Worm (Caenorhabditis elegans) whole organism, young adult: ENCODE measurements around the gene sym-4.
A peak's percentile ranks its signal among the peaks of the same experiment; 100 is the strongest.

Experiments
- B0035.1 ChIP-seq: sonication (generic microtip); optimal IDR thresholded peaks from 2 replicates; lab custom pipeline; 2016; ENCODE audit warnings: missing genetic modification characterization, mild to moderate bottlenecking, missing compliant biosample characterization, missing genotype, missing genetic modification reagents
- B0261.1 ChIP-seq: sonication (generic microtip); optimal IDR thresholded peaks from 2 replicates; lab custom pipeline; 2016; ENCODE audit warnings: mild to moderate bottlenecking, missing genetic modification characterization, moderate library complexity, missing compliant biosample characterization
- C06A6.2 ChIP-seq: fragments of 200-800 bp; sonication (Bioruptor generic); conservative IDR thresholded peaks from 2 replicates; pipeline ENCODE4 v1.3.6; 2022; ENCODE audit warnings: missing genetic modification characterization, missing compliant biosample characterization
- F23B12.7 ChIP-seq: sonication (generic microtip); optimal IDR thresholded peaks from 2 replicates; lab custom pipeline; 2017; ENCODE audit warnings: missing genetic modification characterization, mild to moderate bottlenecking, missing compliant biosample characterization, antibody characterized with exemption, moderate library complexity; ENCODE audit not compliant: insufficient read depth
- F52B5.7 ChIP-seq: sonication (generic microtip); optimal IDR thresholded peaks from 2 replicates; lab custom pipeline; 2016; ENCODE audit warnings: mild to moderate bottlenecking, missing genetic modification characterization, missing compliant biosample characterization
- K11D2.4 ChIP-seq: fragments of 200-800 bp; sonication (Bioruptor generic); IDR thresholded peaks from 2 replicates; pipeline ENCODE4 v1.3.6; 2022; ENCODE audit warnings: missing genetic modification reagents, missing genetic modification characterization, missing compliant biosample characterization
- Y53F4B.3 ChIP-seq: fragments of 200-800 bp; sonication (Bioruptor generic); IDR thresholded peaks from 2 replicates; pipeline ENCODE4 v1.3.6; 2022; ENCODE audit warnings: missing genetic modification reagents, missing genetic modification characterization, missing compliant biosample characterization
- Y56A3A.18 ChIP-seq: fragments of 200-800 bp; sonication (Bioruptor generic); IDR thresholded peaks from 2 replicates; pipeline ENCODE4 v1.3.6; 2022; ENCODE audit warnings: missing genetic modification reagents, missing genetic modification characterization, missing compliant biosample characterization
- Y67H2A.10 ChIP-seq: fragments of 200-800 bp; sonication (Bioruptor generic); conservative IDR thresholded peaks from 2 replicates; pipeline ENCODE4 v1.3.6; 2022; ENCODE audit warnings: missing genetic modification reagents, missing genetic modification characterization, missing compliant biosample characterization
- Y79H2A.3 ChIP-seq: fragments of 200-800 bp; sonication (Bioruptor generic); conservative IDR thresholded peaks from 2 replicates; pipeline ENCODE4 v1.3.6; 2022; ENCODE audit warnings: missing genetic modification reagents, missing genetic modification characterization, missing compliant biosample characterization
- ZK185.1 ChIP-seq: sonication (generic microtip); optimal IDR thresholded peaks from 2 replicates; lab custom pipeline; 2016; ENCODE audit warnings: mild to moderate bottlenecking, missing genetic modification characterization, missing compliant biosample characterization; ENCODE audit not compliant: poor library complexity, severe bottlenecking
- akir-1 ChIP-seq: fragments of 200-800 bp; sonication (Bioruptor generic); optimal IDR thresholded peaks from 2 replicates; lab custom pipeline; 2018; ENCODE audit warnings: mild to moderate bottlenecking, missing genetic modification characterization, moderate library complexity, missing compliant biosample characterization
- ama-1 ChIP-seq, 3 experiments: fragments of 150-350 bp in 1 of 3; sonication (generic microtip) in 2 of 3; optimal IDR thresholded peaks; 2 replicates each; lab custom pipeline; 2014 to 2018; ENCODE audit warnings: missing biosample characterization in 2 of 3, missing genetic modification characterization in 2 of 3, missing genetic modification reagents in 2 of 3
- atf-7 ChIP-seq: sonication (generic microtip); optimal IDR thresholded peaks from 2 replicates; lab custom pipeline; 2017; ENCODE audit warnings: mild to moderate bottlenecking, missing genetic modification characterization, missing compliant biosample characterization
- attf-3 ChIP-seq: fragments of 200-800 bp; sonication (Bioruptor generic); conservative IDR thresholded peaks from 2 replicates; pipeline ENCODE4 v1.3.6; 2022; ENCODE audit warnings: missing genetic modification reagents, missing genetic modification characterization, missing compliant biosample characterization
- attf-5 ChIP-seq: fragments of 200-800 bp; sonication (Bioruptor generic); optimal IDR thresholded peaks from 2 replicates; lab custom pipeline; 2018; ENCODE audit warnings: mild to moderate bottlenecking, missing genetic modification characterization, missing compliant biosample characterization
- bed-1 ChIP-seq: fragments of 200-800 bp; sonication (Bioruptor generic); IDR thresholded peaks from 2 replicates; pipeline ENCODE4 v1.3.6; 2022; ENCODE audit warnings: missing genetic modification reagents, missing genetic modification characterization, missing compliant biosample characterization
- ccch-3 ChIP-seq: fragments of 200-800 bp; sonication (Bioruptor generic); optimal IDR thresholded peaks from 2 replicates; lab custom pipeline; 2018; ENCODE audit warnings: mild to moderate bottlenecking, missing genetic modification characterization, missing compliant biosample characterization
- ceh-27 ChIP-seq: fragments of 200-800 bp; sonication (Bioruptor generic); optimal IDR thresholded peaks from 2 replicates; lab custom pipeline; 2018; ENCODE audit warnings: mild to moderate bottlenecking, missing genetic modification characterization, moderate library complexity, missing compliant biosample characterization
- ceh-58 ChIP-seq: fragments of 200-800 bp; sonication (Bioruptor generic); IDR thresholded peaks from 2 replicates; pipeline ENCODE4 v1.3.6; 2022; ENCODE audit warnings: missing genetic modification characterization, missing compliant biosample characterization
- die-1 ChIP-seq: sonication (generic microtip); optimal IDR thresholded peaks from 2 replicates; lab custom pipeline; 2016; ENCODE audit warnings: missing genotype, mild to moderate bottlenecking, missing genetic modification characterization, missing compliant biosample characterization
- dox-1 ChIP-seq: fragments of 200-800 bp; sonication (Bioruptor generic); IDR thresholded peaks from 2 replicates; pipeline ENCODE4 v1.3.6; 2022; ENCODE audit warnings: missing genetic modification reagents, missing genetic modification characterization, missing compliant biosample characterization
- dpl-1 ChIP-seq: fragments of 150-350 bp; optimal IDR thresholded peaks from 2 replicates; lab custom pipeline; 2014; ENCODE audit warnings: missing biosample characterization, missing genetic modification reagents, missing genetic modification characterization
- efl-1 ChIP-seq: fragments of 150-350 bp; optimal IDR thresholded peaks from 2 replicates; lab custom pipeline; 2014; ENCODE audit warnings: missing biosample characterization, missing genetic modification reagents, missing genetic modification characterization
- egrh-3 ChIP-seq: fragments of 200-800 bp; sonication (Bioruptor generic); IDR thresholded peaks from 2 replicates; pipeline ENCODE4 v1.3.6; 2022; ENCODE audit warnings: missing genetic modification reagents, missing genetic modification characterization, missing compliant biosample characterization
- ets-4 ChIP-seq: fragments of 200-800 bp; sonication (Bioruptor generic); optimal IDR thresholded peaks from 2 replicates; lab custom pipeline; 2018; ENCODE audit warnings: mild to moderate bottlenecking, missing genetic modification characterization, missing compliant biosample characterization
- fkh-3 ChIP-seq: sonication (generic microtip); optimal IDR thresholded peaks from 2 replicates; lab custom pipeline; 2016; ENCODE audit warnings: mild to moderate bottlenecking, missing genetic modification characterization, missing compliant biosample characterization
- gei-17 ChIP-seq: fragments of 200-800 bp; sonication (Bioruptor generic); optimal IDR thresholded peaks from 2 replicates; lab custom pipeline; 2018; ENCODE audit warnings: mild to moderate bottlenecking, missing genetic modification characterization, missing compliant biosample characterization
- hmg-20 ChIP-seq: fragments of 200-800 bp; sonication (Bioruptor generic); IDR thresholded peaks from 2 replicates; pipeline ENCODE4 v1.3.6; 2022; ENCODE audit warnings: missing genetic modification reagents, missing genetic modification characterization, missing compliant biosample characterization
- let-526 ChIP-seq: fragments of 200-800 bp; sonication (Bioruptor generic); IDR thresholded peaks from 2 replicates; pipeline ENCODE4 v1.3.6; 2022; ENCODE audit warnings: missing genetic modification reagents, missing genetic modification characterization, missing compliant biosample characterization
- let-607 ChIP-seq, 2 experiments: fragments of 200-800 bp in 1 of 2; sonication (Bioruptor generic) in 1 of 2; sonication (generic microtip) in 1 of 2; optimal IDR thresholded peaks; 2 replicates each; lab custom pipeline; 2016 to 2018; ENCODE audit warnings: mild to moderate bottlenecking in 2 of 2, missing compliant biosample characterization in 2 of 2, missing genetic modification characterization in 2 of 2, moderate library complexity in 2 of 2, missing genotype in 1 of 2
- lsy-27 ChIP-seq: sonication (generic microtip); optimal IDR thresholded peaks from 2 replicates; lab custom pipeline; 2017; ENCODE audit warnings: missing genetic modification characterization, mild to moderate bottlenecking, missing compliant biosample characterization, antibody characterized with exemption, missing genotype, borderline replicate concordance; ENCODE audit not compliant: insufficient read depth
- madf-8 ChIP-seq: fragments of 200-800 bp; sonication (Bioruptor generic); conservative IDR thresholded peaks from 2 replicates; pipeline ENCODE4 v1.3.6; 2022; ENCODE audit warnings: missing genetic modification reagents, missing genetic modification characterization, missing compliant biosample characterization
- mcd-1 ChIP-seq: fragments of 200-800 bp; sonication (Bioruptor generic); IDR thresholded peaks from 2 replicates; pipeline ENCODE4 v1.3.6; 2022; ENCODE audit warnings: missing genetic modification reagents, missing genetic modification characterization, missing compliant biosample characterization
- nfyb-1 ChIP-seq: fragments of 200-800 bp; sonication (Bioruptor generic); IDR thresholded peaks from 2 replicates; pipeline ENCODE4 v1.3.6; 2022; ENCODE audit warnings: missing genetic modification reagents, missing genetic modification characterization, missing compliant biosample characterization
- nhr-80 ChIP-seq: sonication (generic microtip); optimal IDR thresholded peaks from 2 replicates; lab custom pipeline; 2016; ENCODE audit warnings: missing genetic modification characterization, missing compliant biosample characterization
- nhr-90 ChIP-seq: sonication (generic microtip); optimal IDR thresholded peaks from 2 replicates; lab custom pipeline; 2016; ENCODE audit warnings: missing genotype, mild to moderate bottlenecking, missing genetic modification characterization, missing compliant biosample characterization
- pha-4 ChIP-seq: fragments of 150-350 bp; sonication (generic microtip); optimal IDR thresholded peaks from 2 replicates; lab custom pipeline; 2014; ENCODE audit warnings: missing biosample characterization, missing genetic modification reagents, missing genetic modification characterization
- rcor-1 ChIP-seq: fragments of 200-800 bp; sonication (Bioruptor generic); IDR thresholded peaks from 2 replicates; pipeline ENCODE4 v1.3.6; 2022; ENCODE audit warnings: missing genetic modification reagents, missing genetic modification characterization, missing compliant biosample characterization
- repo-1 ChIP-seq: sonication (generic microtip); optimal IDR thresholded peaks from 2 replicates; lab custom pipeline; 2017; ENCODE audit warnings: mild to moderate bottlenecking, missing genetic modification characterization, missing compliant biosample characterization
- sea-2 ChIP-seq: fragments of 200-800 bp; sonication (Bioruptor generic); IDR thresholded peaks from 2 replicates; pipeline ENCODE4 v1.3.6; 2022; ENCODE audit warnings: missing genetic modification characterization, missing compliant biosample characterization
- somi-1 ChIP-seq: fragments of 200-800 bp; sonication (Bioruptor generic); optimal IDR thresholded peaks from 2 replicates; lab custom pipeline; 2018; ENCODE audit warnings: mild to moderate bottlenecking, missing genetic modification characterization, missing compliant biosample characterization
- sptf-2 ChIP-seq: fragments of 200-800 bp; sonication (Bioruptor generic); optimal IDR thresholded peaks from 2 replicates; lab custom pipeline; 2018; ENCODE audit warnings: mild to moderate bottlenecking, missing genetic modification characterization, missing compliant biosample characterization
- tlf-1 ChIP-seq: fragments of 200-800 bp; sonication (Bioruptor generic); optimal IDR thresholded peaks from 2 replicates; lab custom pipeline; 2018; ENCODE audit warnings: mild to moderate bottlenecking, missing genetic modification characterization, missing compliant biosample characterization
- xnd-1 ChIP-seq: sonication (generic microtip); optimal IDR thresholded peaks from 2 replicates; lab custom pipeline; 2016; ENCODE audit warnings: missing genotype, missing genetic modification reagents, missing genetic modification characterization, missing compliant biosample characterization
- ztf-18 ChIP-seq: sonication (generic microtip); optimal IDR thresholded peaks from 2 replicates; lab custom pipeline; 2016; ENCODE audit warnings: missing genotype, mild to moderate bottlenecking, missing genetic modification characterization, missing compliant biosample characterization
- ztf-22 ChIP-seq: fragments of 200-800 bp; sonication (Bioruptor generic); optimal IDR thresholded peaks from 2 replicates; lab custom pipeline; 2018; ENCODE audit warnings: mild to moderate bottlenecking, missing genetic modification characterization, moderate library complexity, missing compliant biosample characterization
- ztf-26 ChIP-seq: sonication (generic microtip); optimal IDR thresholded peaks from 2 replicates; lab custom pipeline; 2017; ENCODE audit warnings: missing genetic modification characterization, missing compliant biosample characterization

sym-4 gene

DNA sequence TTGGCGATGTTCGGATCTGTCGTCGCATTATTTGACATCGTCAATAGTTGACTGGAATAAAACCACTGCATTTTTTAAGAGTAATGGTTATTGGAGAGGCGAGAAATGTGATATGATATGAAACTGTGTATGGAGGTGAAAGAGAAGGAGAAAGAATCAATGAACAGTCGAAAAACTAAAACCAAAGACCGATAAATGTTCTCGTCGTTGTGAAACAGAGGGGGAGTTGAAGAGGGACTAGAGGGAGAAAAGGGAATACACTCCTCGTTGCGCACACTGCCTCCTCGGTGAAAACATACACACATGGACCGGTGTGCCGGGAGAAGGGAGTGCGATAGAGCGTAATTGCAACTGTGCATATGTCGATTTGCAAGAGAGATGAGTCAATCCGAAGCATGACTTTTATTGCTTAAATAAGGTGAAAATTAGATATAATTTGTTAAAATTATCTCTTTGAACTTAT, at the start of gene sym-4:
Gene sym-4, minus strand, starts transcription at position 51 of the 463 bp plus-strand sequence.
- TF ChIP-seq let-607 (tag; optimal IDR thresholded peaks at IDR 0.05; lab: Kevin White, UChicago) (peak; percentile 69), rcor-1 (peak; percentile 54), F23B12.7 (peak; percentile 63), bed-1 (no peak), gei-17 (peak; percentile 64), efl-1 (GFP tag; lab: Kevin White, UChicago) (peak; percentile 12), attf-5 (peak; percentile 98), ets-4 (GFP tag; lab: Kevin White, UChicago) (peak; percentile 98), attf-3 (GFP tag; lab: Robert Waterston, UW) (no peak), Y79H2A.3 (GFP tag; lab: Robert Waterston, UW) (no peak), die-1 (tag; lab: Kevin White, UChicago) (peak; percentile 59), nhr-90 (peak; percentile 91), dox-1 (GFP tag; lab: Robert Waterston, UW) (peak; percentile 95), fkh-3 (no peak), ama-1 (optimal IDR thresholded peaks at IDR 0.05; lab: Kevin White, UChicago) (no peak), ama-1 (GFP tag; optimal IDR thresholded peaks at IDR 0.05; lab: Kevin White, UChicago) (no peak), ztf-22 (GFP tag; lab: Kevin White, UChicago) (peak; percentile 79), sea-2 (GFP tag; lab: Robert Waterston, UW) (no peak), somi-1 (peak; percentile 69), B0261.1 (peak; percentile 30), ccch-3 (GFP tag; lab: Kevin White, UChicago) (no peak), K11D2.4 (GFP tag; lab: Robert Waterston, UW) (peak; percentile 84), ceh-27 (GFP tag; lab: Kevin White, UChicago) (peak; percentile 86), repo-1 (tag; lab: Kevin White, UChicago) (peak; percentile 54), Y67H2A.10 (GFP tag; lab: Robert Waterston, UW) (peak; percentile 73; the same call in 1 of the 2 replicates), Y53F4B.3 (GFP tag; lab: Robert Waterston, UW) (no peak), mcd-1 (GFP tag; lab: Robert Waterston, UW) (peak; percentile 97), madf-8 (GFP tag; lab: Robert Waterston, UW) (no peak), let-526 (GFP tag; lab: Robert Waterston, UW) (peak; percentile 83; the same call in 1 of the 2 replicates), tlf-1 (GFP tag; lab: Kevin White, UChicago) (peak; percentile 24), Y56A3A.18 (GFP tag; lab: Robert Waterston, UW) (0 out of 2 replicates have a peak, but pooled peaks have one; percentile 31), nfyb-1 (GFP tag; lab: Robert Waterston, UW) (peak; percentile 86; the same call in 1 of the 2 replicates), dpl-1 (no peak), B0035.1 (tag; lab: Kevin White, UChicago) (peak; percentile 1), ztf-18 (tag; lab: Kevin White, UChicago) (peak; percentile 87), egrh-3 (GFP tag; lab: Robert Waterston, UW) (0 out of 2 replicates have a peak, but pooled peaks have one; percentile 27), ZK185.1 (peak; percentile 67), F52B5.7 (tag; lab: Kevin White, UChicago) (no peak), ztf-26 (peak; percentile 89), atf-7 (peak; percentile 78), nhr-80 (tag; lab: Kevin White, UChicago) (peak; percentile 100), xnd-1 (tag; lab: Kevin White, UChicago) (no peak), C06A6.2 (peak; percentile 85), lsy-27 (tag; lab: Kevin White, UChicago) (peak; percentile 15), hmg-20 (no peak), sptf-2 (GFP tag; lab: Kevin White, UChicago) (peak; percentile 63), akir-1 (GFP tag; lab: Kevin White, UChicago) (peak; percentile 30), pha-4 (tag; lab: Kevin White, UChicago) (peak; percentile 68), ceh-58 (GFP tag; lab: Robert Waterston, UW) (no peak)
